Fruit fly (Drosophila melanogaster) whole organism, embryonic: ENCODE measurements around the gene CG43078.

Source experiments
- Ada2b ChIP-seq: fragments of 200-800 bp; sonication (Bioruptor generic); IDR thresholded peaks from 2 replicates; pipeline ENCODE4 v1.3.6; 2022; ENCODE audit warnings: missing biosample characterization, missing genetic modification characterization
- CG11093 ChIP-seq: fragments of 200-800 bp; sonication (Bioruptor generic); IDR thresholded peaks from 3 replicates; pipeline ENCODE4 v1.3.6; 2022; ENCODE audit warnings: missing biosample characterization, missing genetic modification characterization
- CG12155 ChIP-seq: fragments of 200-800 bp; sonication (Bioruptor generic); optimal IDR thresholded peaks from 3 replicates; lab custom pipeline; 2016; ENCODE audit warnings: missing biosample characterization, missing genetic modification characterization
- CG12942 ChIP-seq: fragments of 200-800 bp; sonication (Bioruptor generic); optimal IDR thresholded peaks from 3 replicates; lab custom pipeline; 2016; ENCODE audit warnings: missing biosample characterization, missing genetic modification characterization
- CG13775 ChIP-seq: fragments of 200-800 bp; sonication (Bioruptor generic); optimal IDR thresholded peaks from 3 replicates; lab custom pipeline; 2017; ENCODE audit warnings: missing biosample characterization, mild to moderate bottlenecking, missing genetic modification characterization
- CG14667 ChIP-seq: fragments of 200-800 bp; sonication (Bioruptor generic); IDR thresholded peaks from 2 replicates; pipeline ENCODE4 v1.3.6; 2022; ENCODE audit warnings: missing biosample characterization, missing genetic modification characterization
- CG15073 ChIP-seq: fragments of 200-800 bp; sonication (Bioruptor generic); optimal IDR thresholded peaks from 2 replicates; lab custom pipeline; 2016; ENCODE audit warnings: missing biosample characterization, missing genetic modification characterization
- CG17802 ChIP-seq: fragments of 200-800 bp; sonication (Bioruptor generic); optimal IDR thresholded peaks from 2 replicates; lab custom pipeline; 2018; ENCODE audit warnings: missing biosample characterization, mild to moderate bottlenecking, missing genetic modification characterization, moderate library complexity
- CG2116 ChIP-seq: fragments of 200-800 bp; sonication (Bioruptor generic); optimal IDR thresholded peaks from 3 replicates; lab custom pipeline; 2018; ENCODE audit warnings: missing biosample characterization, mild to moderate bottlenecking, missing genetic modification characterization
- CG2712 ChIP-seq: fragments of 200-800 bp; optimal IDR thresholded peaks from 3 replicates; lab custom pipeline; 2019; ENCODE audit warnings: missing biosample characterization, mild to moderate bottlenecking, missing genetic modification characterization, moderate library complexity
- CG30403 ChIP-seq: fragments of 200-800 bp; sonication (Bioruptor generic); optimal IDR thresholded peaks from 3 replicates; lab custom pipeline; 2016; ENCODE audit warnings: missing biosample characterization, missing genetic modification characterization
- CG3065 ChIP-seq: fragments of 200-800 bp; sonication (Bioruptor generic); optimal IDR thresholded peaks from 2 replicates; lab custom pipeline; 2016; ENCODE audit warnings: missing biosample characterization, missing genetic modification characterization
- CG3407 ChIP-seq: fragments of 200-800 bp; sonication (Bioruptor generic); optimal IDR thresholded peaks from 2 replicates; lab custom pipeline; 2018; ENCODE audit warnings: missing biosample characterization, mild to moderate bottlenecking, missing genetic modification characterization
- CG34376 ChIP-seq: fragments of 200-800 bp; sonication (Bioruptor generic); optimal IDR thresholded peaks from 2 replicates; lab custom pipeline; 2018; ENCODE audit warnings: missing biosample characterization, mild to moderate bottlenecking, missing genetic modification characterization
- CG7786 ChIP-seq: fragments of 200-800 bp; sonication (Bioruptor generic); optimal IDR thresholded peaks from 2 replicates; lab custom pipeline; 2016; ENCODE audit warnings: missing biosample characterization, missing genetic modification characterization
- CG8281 ChIP-seq: fragments of 200-800 bp; sonication (Bioruptor generic); optimal IDR thresholded peaks from 2 replicates; lab custom pipeline; 2018; ENCODE audit warnings: missing biosample characterization, mild to moderate bottlenecking, missing genetic modification characterization, moderate library complexity
- CG9932 ChIP-seq: fragments of 200-800 bp; sonication (Bioruptor generic); IDR thresholded peaks from 2 replicates; pipeline ENCODE4 v1.3.6; 2022; ENCODE audit warnings: missing biosample characterization, missing genetic modification characterization
- Chrac-16 ChIP-seq: fragments of 200-800 bp; sonication (Bioruptor generic); optimal IDR thresholded peaks from 3 replicates; lab custom pipeline; 2016; ENCODE audit warnings: missing biosample characterization, missing genetic modification characterization
- CkIIα-i1 ChIP-seq: fragments of 200-800 bp; sonication (Bioruptor generic); IDR thresholded peaks from 2 replicates; pipeline ENCODE4 v1.3.6; 2022; ENCODE audit warnings: missing biosample characterization, missing genetic modification characterization
- Deaf1 ChIP-seq: fragments of 200-800 bp; optimal IDR thresholded peaks from 3 replicates; lab custom pipeline; 2019; ENCODE audit warnings: missing biosample characterization, mild to moderate bottlenecking, missing genetic modification characterization, moderate library complexity
- Doc2 ChIP-seq: fragments of 200-800 bp; sonication (Bioruptor generic); IDR thresholded peaks from 2 replicates; pipeline ENCODE4 v1.3.6; 2022; ENCODE audit warnings: missing biosample characterization, missing genetic modification characterization
- Eip74EF ChIP-seq, 2 experiments: fragments of 200-800 bp in 1 of 2; fragments of >200 bp in 1 of 2; sonication (Bioruptor generic) in 1 of 2; optimal IDR thresholded peaks; 2 replicates each; lab custom pipeline; 2017 to 2019; ENCODE audit warnings: missing biosample characterization in 2 of 2, missing genetic modification characterization in 2 of 2, mild to moderate bottlenecking in 1 of 2, moderate library complexity in 1 of 2
- Elba2 ChIP-seq: fragments of 200-800 bp; sonication (Bioruptor generic); optimal IDR thresholded peaks from 3 replicates; lab custom pipeline; 2016; ENCODE audit warnings: missing biosample characterization, missing genetic modification characterization
- GATAe ChIP-seq: fragments of 200-800 bp; sonication (Bioruptor generic); conservative IDR thresholded peaks from 2 replicates; pipeline ENCODE4 v1.3.6; 2022; ENCODE audit warnings: missing biosample characterization, missing genetic modification characterization
- Hmr ChIP-seq: fragments of 200-800 bp; sonication (Bioruptor generic); optimal IDR thresholded peaks from 3 replicates; lab custom pipeline; 2017; ENCODE audit warnings: mild to moderate bottlenecking, missing biosample characterization, missing genetic modification reagents, missing genetic modification characterization
- Hmx ChIP-seq: fragments of 200-800 bp; sonication (Bioruptor generic); optimal IDR thresholded peaks from 2 replicates; lab custom pipeline; 2016; ENCODE audit warnings: missing biosample characterization, missing genetic modification characterization
- Nf-YC ChIP-seq: fragments of 200-800 bp; optimal IDR thresholded peaks from 3 replicates; lab custom pipeline; 2019; ENCODE audit warnings: missing biosample characterization, mild to moderate bottlenecking, missing genetic modification characterization, moderate library complexity
- Oli ChIP-seq: fragments of 200-800 bp; sonication (Bioruptor generic); optimal IDR thresholded peaks from 2 replicates; lab custom pipeline; 2018; ENCODE audit warnings: missing biosample characterization, mild to moderate bottlenecking, missing genetic modification characterization, moderate library complexity
- Sox102F ChIP-seq: fragments of 200-800 bp; sonication (Bioruptor generic); optimal IDR thresholded peaks from 2 replicates; lab custom pipeline; 2018; ENCODE audit warnings: missing biosample characterization, mild to moderate bottlenecking, missing genetic modification characterization, moderate library complexity
- Xrp1 ChIP-seq: fragments of 200-800 bp; sonication (Bioruptor generic); IDR thresholded peaks from 2 replicates; pipeline ENCODE4 v1.3.6; 2022; ENCODE audit warnings: missing biosample characterization, missing genetic modification characterization
- br ChIP-seq: fragments of >200 bp; optimal IDR thresholded peaks from 2 replicates; lab custom pipeline; 2017
- btn ChIP-seq: fragments of 200-800 bp; sonication (Bioruptor generic); optimal IDR thresholded peaks from 2 replicates; lab custom pipeline; 2016; ENCODE audit warnings: missing biosample characterization, missing genetic modification characterization
- dysf ChIP-seq: fragments of 200-800 bp; sonication (Bioruptor generic); IDR thresholded peaks from 3 replicates; pipeline ENCODE4 v1.3.6; 2022; ENCODE audit warnings: missing biosample characterization, missing genetic modification characterization
- fd102C ChIP-seq: fragments of 200-800 bp; sonication (Bioruptor generic); optimal IDR thresholded peaks from 2 replicates; lab custom pipeline; 2018; ENCODE audit warnings: missing biosample characterization, mild to moderate bottlenecking, missing genetic modification characterization, moderate library complexity
- fd3F ChIP-seq: fragments of 200-800 bp; sonication (Bioruptor generic); optimal IDR thresholded peaks from 2 replicates; lab custom pipeline; 2018; ENCODE audit warnings: missing biosample characterization, mild to moderate bottlenecking, missing genetic modification characterization, moderate library complexity
- fd96Cb ChIP-seq: fragments of 200-800 bp; sonication (Bioruptor generic); optimal IDR thresholded peaks from 2 replicates; lab custom pipeline; 2018; ENCODE audit warnings: missing biosample characterization, mild to moderate bottlenecking, missing genetic modification characterization, moderate library complexity
- gce ChIP-seq: fragments of 200-800 bp; sonication (Bioruptor generic); IDR thresholded peaks from 3 replicates; pipeline ENCODE4 v1.3.6; 2022; ENCODE audit warnings: missing biosample characterization, missing genetic modification characterization
- gcm ChIP-seq: fragments of 200-800 bp; sonication (Bioruptor generic); optimal IDR thresholded peaks from 2 replicates; lab custom pipeline; 2019; ENCODE audit warnings: missing biosample characterization, mild to moderate bottlenecking, missing genetic modification characterization, moderate library complexity
- gcm2 ChIP-seq: fragments of 200-800 bp; sonication (Bioruptor generic); optimal IDR thresholded peaks from 2 replicates; lab custom pipeline; 2016; ENCODE audit warnings: missing biosample characterization, missing genetic modification characterization
- h ChIP-seq: fragments of >200 bp; optimal IDR thresholded peaks from 2 replicates; lab custom pipeline; 2017
- hb ChIP-seq: fragments of 200-800 bp; sonication (Bioruptor generic); IDR thresholded peaks from 3 replicates; pipeline ENCODE4 v1.3.6; 2022; ENCODE audit warnings: missing biosample characterization, missing genetic modification characterization; ENCODE audit not compliant: partially characterized antibody
- jigr1 ChIP-seq: fragments of 200-800 bp; sonication (Bioruptor generic); IDR thresholded peaks from 3 replicates; pipeline ENCODE4 v1.3.6; 2022; ENCODE audit warnings: missing biosample characterization, missing genetic modification characterization
- klu ChIP-seq: fragments of 200-800 bp; sonication (Bioruptor generic); IDR thresholded peaks from 2 replicates; pipeline ENCODE4 v1.3.6; 2022; ENCODE audit warnings: missing biosample characterization, missing genetic modification characterization
- knrl ChIP-seq: fragments of 200-800 bp; sonication (Bioruptor generic); IDR thresholded peaks from 3 replicates; pipeline ENCODE4 v1.3.6; 2022; ENCODE audit warnings: missing biosample characterization, missing genetic modification characterization; ENCODE audit not compliant: partially characterized antibody
- mam ChIP-seq: fragments of 200-800 bp; sonication (Bioruptor generic); optimal IDR thresholded peaks from 3 replicates; lab custom pipeline; 2016; ENCODE audit warnings: missing biosample characterization, missing genetic modification characterization
- pfk ChIP-seq: fragments of 200-800 bp; sonication (Bioruptor generic); optimal IDR thresholded peaks from 2 replicates; lab custom pipeline; 2018; ENCODE audit warnings: missing biosample characterization, mild to moderate bottlenecking, missing genetic modification characterization, moderate library complexity
- pho ChIP-seq: fragments of 200-800 bp; sonication (Bioruptor generic); optimal IDR thresholded peaks from 2 replicates; lab custom pipeline; 2016; ENCODE audit warnings: missing biosample characterization, missing genetic modification characterization
- prd ChIP-seq, 3 experiments: fragments of >200 bp in 2 of 3; fragments of 200-800 bp in 1 of 3; sonication (Bioruptor generic) in 1 of 3; optimal IDR thresholded peaks in 2 of 3; IDR thresholded peaks in 1 of 3; 2 replicates in 2 of 3; 3 replicates in 1 of 3; pipeline versions ENCODE4 v1.3.6 to Lab custom; 2017 to 2022; ENCODE audit warnings: missing biosample characterization in 1 of 3, missing genetic modification characterization in 1 of 3
- stwl ChIP-seq: fragments of 200-800 bp; sonication (Bioruptor generic); optimal IDR thresholded peaks from 3 replicates; lab custom pipeline; 2018; ENCODE audit warnings: missing biosample characterization, mild to moderate bottlenecking, missing genetic modification characterization, moderate library complexity
- twi ChIP-seq: fragments of 200-800 bp; optimal IDR thresholded peaks from 2 replicates; lab custom pipeline; 2019; ENCODE audit warnings: missing biosample characterization, mild to moderate bottlenecking, missing genetic modification characterization, moderate library complexity
- yki ChIP-seq: fragments of >200 bp; optimal IDR thresholded peaks from 3 replicates; lab custom pipeline; 2018

The CG43078 gene

dm6 chr3L:8547104-8547523, 29.5 kb upstream of the CG43078 start (continued):
- TF ChIP-seq CG2712 (tag; lab: Kevin White, UChicago) (peak; percentile 90), CG15073 (GFP tag; lab: Kevin White, UChicago) (peak; percentile 6), CkIIα-i1 (GFP tag; lab: Robert Waterston, UW) (no peak), CG13775 (GFP tag; lab: Kevin White, UChicago) (peak; percentile 81), fd96Cb (tag; lab: Kevin White, UChicago) (peak; percentile 86), CG12155 (GFP tag; lab: Kevin White, UChicago) (peak; percentile 77), twi (tag; lab: Kevin White, UChicago) (peak; percentile 60), prd (optimal IDR thresholded peaks at IDR 0.05; lab: Kevin White, UChicago) (no peak), prd (GFP tag; IDR thresholded peaks at IDR 0.05; lab: Robert Waterston, UW) (peak; percentile 88), Ada2b (GFP tag; lab: Robert Waterston, UW) (peak; percentile 60), CG8281 (tag; lab: Kevin White, UChicago) (peak; percentile 78), hb (GFP tag; lab: Robert Waterston, UW) (no peak), fd102C (GFP tag; lab: Kevin White, UChicago) (no peak), Hmx (GFP tag; lab: Kevin White, UChicago) (no peak), Chrac-16 (GFP tag; lab: Kevin White, UChicago) (peak; percentile 76), knrl (GFP tag; lab: Robert Waterston, UW) (no peak), CG2116 (GFP tag; lab: Kevin White, UChicago) (peak; percentile 44), Eip74EF (GFP tag; optimal IDR thresholded peaks at IDR 0.05; lab: Kevin White, UChicago) (peak in 1 of 2 experiments; percentile 80), CG3065 (GFP tag; lab: Kevin White, UChicago) (peak; percentile 14), stwl (tag; lab: Kevin White, UChicago) (no peak), dysf (peak; percentile 93), CG14667 (GFP tag; lab: Robert Waterston, UW) (peak; percentile 71; the same call in 1 of the 2 replicates), CG30403 (GFP tag; lab: Kevin White, UChicago) (peak; percentile 92), btn (GFP tag; lab: Kevin White, UChicago) (no peak), CG34376 (GFP tag; lab: Kevin White, UChicago) (peak; percentile 77), klu (GFP tag; lab: Robert Waterston, UW) (peak; percentile 79), CG11093 (GFP tag; lab: Robert Waterston, UW) (peak; percentile 79; the same call in 2 of the 3 replicates), pho (GFP tag; lab: Kevin White, UChicago) (peak; percentile 82), Deaf1 (tag; lab: Kevin White, UChicago) (no peak), gcm2 (GFP tag; lab: Kevin White, UChicago) (peak; percentile 37), CG17802 (tag; lab: Kevin White, UChicago) (peak; percentile 51), GATAe (GFP tag; lab: Robert Waterston, UW) (peak; percentile 64), h (no peak), CG3407 (GFP tag; lab: Kevin White, UChicago) (peak; percentile 80), Oli (peak; percentile 91), mam (peak; percentile 81), gcm (GFP tag; lab: Kevin White, UChicago) (peak; percentile 82), Nf-YC (peak; percentile 75), CG9932 (peak; percentile 87), Doc2 (no peak), CG7786 (peak; percentile 78), fd3F (peak; percentile 91), br (no peak), yki (no peak), Hmr (GFP tag; lab: Kevin White, UChicago) (peak; percentile 93), Sox102F (peak; percentile 90), jigr1 (GFP tag; lab: Robert Waterston, UW) (peak; percentile 41; the same call in 1 of the 3 replicates), gce (GFP tag; lab: Robert Waterston, UW) (peak; percentile 72; the same call in 1 of the 3 replicates), Elba2 (GFP tag; lab: Kevin White, UChicago) (no peak), CG12942 (GFP tag; lab: Kevin White, UChicago) (peak; percentile 73), pfk (GFP tag; lab: Kevin White, UChicago) (no peak), Xrp1 (peak; percentile 83)
